Worm (Caenorhabditis elegans): ENCODE data around the gene eel-1.

eel-1 gene

DNA sequence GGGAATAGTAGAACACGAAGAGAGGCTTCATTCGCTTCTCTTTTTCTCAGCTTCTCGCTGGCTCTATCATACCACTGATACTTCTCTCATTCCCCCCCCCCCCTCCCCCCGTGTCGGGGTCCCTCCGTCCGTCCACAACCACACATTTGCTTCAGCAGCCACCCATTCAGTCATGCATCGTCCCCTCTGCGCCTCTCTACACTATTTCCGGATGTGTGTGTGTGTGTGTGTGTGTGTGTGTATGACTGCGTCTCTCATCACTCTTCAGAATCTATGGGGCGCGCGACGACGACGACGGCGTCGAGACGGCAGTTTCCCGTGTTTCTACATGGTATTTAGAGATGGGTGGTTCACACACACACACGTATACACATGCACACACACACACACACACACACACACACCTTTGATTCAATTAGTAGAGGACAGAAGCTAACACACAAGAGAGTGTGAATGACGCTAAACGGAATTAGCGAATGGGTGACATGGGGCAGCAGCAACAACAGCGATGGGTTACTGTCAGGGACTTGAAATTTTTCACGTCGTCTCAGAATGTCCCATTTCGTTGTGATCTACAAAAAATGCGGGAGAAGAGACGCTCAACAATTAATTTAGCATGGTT, 56.5 kb downstream of the eel-1 start:
- TF ChIP-seq ceh-44 (GFP tag; IDR thresholded peaks at IDR 0.05) (0 out of 2 replicates have a peak, but pooled peaks have one; percentile 10), lsy-2 (tag; optimal IDR thresholded peaks at IDR 0.05) (peak; percentile 39 to 65), nhr-48 (tag; optimal IDR thresholded peaks at IDR 0.05) (no peak), lin-1 (GFP tag; IDR thresholded peaks at IDR 0.05) (no peak), nhr-102 (tag; optimal IDR thresholded peaks at IDR 0.05) (no peak), lim-7 (GFP tag; IDR thresholded peaks at IDR 0.05) (no peak), dmd-6 (GFP tag; IDR thresholded peaks at IDR 0.05) (peak; percentile 38; the same call in 1 of the 2 replicates), madf-5 (GFP tag; IDR thresholded peaks at IDR 0.05) (no peak), unc-62 (GFP tag; optimal IDR thresholded peaks at IDR 0.05 in 1 of 2) (peak in 1 of 2 experiments; percentile 88), unc-62 (tag; optimal IDR thresholded peaks at IDR 0.05) (no peak), set-16 (GFP tag; IDR thresholded peaks at IDR 0.05) (peak; percentile 95), ctbp-1 (GFP tag; IDR thresholded peaks at IDR 0.05) (peak; percentile 87), nhr-25 (tag; optimal IDR thresholded peaks at IDR 0.05; ENCODE audit: borderline replicate concordance, insufficient read depth) (no peak), Y105C5A.15 (GFP tag; IDR thresholded peaks at IDR 0.05) (peak; percentile 48; the same call in 1 of the 2 replicates), nhr-28 (tag; optimal IDR thresholded peaks at IDR 0.05) (peak; percentile 37), spr-3 (GFP tag; optimal IDR thresholded peaks at IDR 0.05) (peak; percentile 7), nhr-41 (GFP tag; IDR thresholded peaks at IDR 0.05) (no peak), cey-2 (tag; optimal IDR thresholded peaks at IDR 0.05; ENCODE audit: borderline replicate concordance, insufficient read depth) (no peak), mxl-3 (GFP tag; optimal IDR thresholded peaks at IDR 0.05) (peak; percentile 42), nhr-11 (tag; optimal IDR thresholded peaks at IDR 0.05) (no peak), madf-9 (GFP tag; conservative IDR thresholded peaks at IDR 0.05) (peak; percentile 37; the same call in 1 of the 2 replicates), aha-1 (tag) (peak; percentile 93), F37D6.2 (tag; optimal IDR thresholded peaks at IDR 0.05) (no peak), egl-43 (GFP tag; IDR thresholded peaks at IDR 0.05) (peak; percentile 74), mes-2 (tag; optimal IDR thresholded peaks at IDR 0.05; ENCODE audit: poor library complexity, severe bottlenecking) (peak; percentile 37), hmg-1.1 (GFP tag; IDR thresholded peaks at IDR 0.05) (peak; percentile 88), daf-8 (GFP tag; IDR thresholded peaks at IDR 0.05) (no peak), hlh-11 (tag; optimal IDR thresholded peaks at IDR 0.05) (peak; percentile 68), tra-1 (GFP tag; IDR thresholded peaks at IDR 0.05) (peak; percentile 63; the same call in 1 of the 2 replicates), unc-39 (tag; optimal IDR thresholded peaks at IDR 0.05) (no peak), ceh-20 (GFP tag; IDR thresholded peaks at IDR 0.05) (peak; percentile 67), dmd-8 (GFP tag; IDR thresholded peaks at IDR 0.05) (no peak), hif-1 (tag; optimal IDR thresholded peaks at IDR 0.05) (peak in 1 of 2 experiments; percentile 66), dve-1 (tag; optimal IDR thresholded peaks at IDR 0.05; ENCODE audit: insufficient read depth) (peak; percentile 3), lin-38 (GFP tag; IDR thresholded peaks at IDR 0.05) (peak; percentile 47), F26F4.8 (GFP tag; conservative IDR thresholded peaks at IDR 0.05) (no peak), rbr-2 (tag; optimal IDR thresholded peaks at IDR 0.05) (peak; percentile 38), mep-1 (tag; optimal IDR thresholded peaks at IDR 0.05) (peak; percentile 72), spr-1 (tag; optimal IDR thresholded peaks at IDR 0.05) (no peak), ceh-62 (tag; optimal IDR thresholded peaks at IDR 0.05) (no peak), nhr-6 (tag; optimal IDR thresholded peaks at IDR 0.05) (peak; percentile 75), T26A8.4 (GFP tag; IDR thresholded peaks at IDR 0.05) (peak; percentile 52; the same call in 1 of the 2 replicates), mdl-1 (tag; optimal IDR thresholded peaks at IDR 0.05) (peak; percentile 40 to 85), vab-7 (GFP tag; IDR thresholded peaks at IDR 0.05) (peak; percentile 30; the same call in 1 of the 2 replicates), lir-3 (tag; optimal IDR thresholded peaks at IDR 0.05) (no peak), pha-4 (GFP tag; IDR thresholded peaks at IDR 0.05) (peak; percentile 72; the same call in 1 of the 2 replicates), pha-4 (tag; optimal IDR thresholded peaks at IDR 0.05) (no peak), snpc-1.2 (GFP tag; IDR thresholded peaks at IDR 0.05) (peak; percentile 52; the same call in 1 of the 2 replicates), dpl-1 (GFP tag; optimal IDR thresholded peaks at IDR 0.05) (peak; percentile 14)

Measured in whole organism, L4 larva.